Worm (Caenorhabditis elegans): ENCODE data around the gene nhr-211.

Gene nhr-211

ce11 chrV:467507-467906 lies 19.3 kb upstream of the nhr-211 start:
- no peak for TF ChIP-seq aly-1 (tag; optimal IDR thresholded peaks at IDR 0.05)
- no peak for TF ChIP-seq tbx-11 (GFP tag; IDR thresholded peaks at IDR 0.05)
- TF ChIP-seq sea-1 (GFP tag; conservative IDR thresholded peaks at IDR 0.05), result no peak
- TF ChIP-seq B0310.2 (tag; optimal IDR thresholded peaks at IDR 0.05), result no peak
- TF ChIP-seq hmg-4 (GFP tag; optimal IDR thresholded peaks at IDR 0.05), result no peak

- TF ChIP-seq tbx-11 (GFP tag; IDR thresholded peaks at IDR 0.05), result no peak
- no peak for TF ChIP-seq aly-1 (tag; optimal IDR thresholded peaks at IDR 0.05)
- TF ChIP-seq flt-1 (GFP tag; IDR thresholded peaks at IDR 0.05), result no peak
- no peak for TF ChIP-seq ets-7 (tag; optimal IDR thresholded peaks at IDR 0.05)
- no peak for TF ChIP-seq scrt-1 (GFP tag; IDR thresholded peaks at IDR 0.05)
- TF ChIP-seq sea-1 (GFP tag; conservative IDR thresholded peaks at IDR 0.05), result no peak
- no peak for TF ChIP-seq ceh-13 (GFP tag; optimal IDR thresholded peaks at IDR 0.05)
- TF ChIP-seq ceh-36 (tag; optimal IDR thresholded peaks at IDR 0.05), result no peak
- no peak for TF ChIP-seq tra-4 (tag; optimal IDR thresholded peaks at IDR 0.05)
- no peak for TF ChIP-seq ama-1 (optimal IDR thresholded peaks at IDR 0.05)
Observed at ce11 chrV:468460-468859, 18.3 kb upstream of the nhr-211 start, which contains the start of gene srbc-57. srbc-57 (minus strand) TSS chrV:468560.

ce11 chrV:472589-472988 lies 14.2 kb upstream of the nhr-211 start, which contains the start of gene srt-31:
srt-31 (plus strand) TSS chrV:472889.
- TF ChIP-seq tra-4 (tag; optimal IDR thresholded peaks at IDR 0.05) (no peak), ceh-13 (GFP tag; optimal IDR thresholded peaks at IDR 0.05) (no peak), scrt-1 (GFP tag; IDR thresholded peaks at IDR 0.05) (no peak), ceh-36 (tag; optimal IDR thresholded peaks at IDR 0.05) (no peak), sea-1 (GFP tag; conservative IDR thresholded peaks at IDR 0.05) (no peak), hmg-4 (GFP tag; optimal IDR thresholded peaks at IDR 0.05) (no peak), pes-1 (GFP tag; IDR thresholded peaks at IDR 0.05) (no peak), ama-1 (optimal IDR thresholded peaks at IDR 0.05) (no peak)

- no peak for TF ChIP-seq hmbx-1 (tag; optimal IDR thresholded peaks at IDR 0.05)
- TF ChIP-seq tbx-37 (GFP tag; conservative IDR thresholded peaks at IDR 0.05), result no peak
- TF ChIP-seq pes-1 (GFP tag; IDR thresholded peaks at IDR 0.05), result no peak
- no peak for TF ChIP-seq scrt-1 (GFP tag; IDR thresholded peaks at IDR 0.05)
- no peak for TF ChIP-seq ets-7 (tag; optimal IDR thresholded peaks at IDR 0.05)
- no peak for TF ChIP-seq ama-1 (optimal IDR thresholded peaks at IDR 0.05)
- no peak for TF ChIP-seq ceh-13 (GFP tag; optimal IDR thresholded peaks at IDR 0.05)
- TF ChIP-seq F13C5.2 (tag; optimal IDR thresholded peaks at IDR 0.05), result no peak
- no peak for TF ChIP-seq flt-1 (GFP tag; IDR thresholded peaks at IDR 0.05)
- TF ChIP-seq hmg-4 (GFP tag; optimal IDR thresholded peaks at IDR 0.05), result no peak
- TF ChIP-seq hnd-1 (tag; optimal IDR thresholded peaks at IDR 0.05), result no peak
- TF ChIP-seq tra-4 (tag; optimal IDR thresholded peaks at IDR 0.05), result no peak
- no peak for TF ChIP-seq tbx-11 (GFP tag; IDR thresholded peaks at IDR 0.05)
- no peak for TF ChIP-seq B0310.2 (tag; optimal IDR thresholded peaks at IDR 0.05)
- no peak for TF ChIP-seq sea-1 (GFP tag; conservative IDR thresholded peaks at IDR 0.05)
- TF ChIP-seq ceh-36 (tag; optimal IDR thresholded peaks at IDR 0.05), result no peak
- TF ChIP-seq aly-1 (tag; optimal IDR thresholded peaks at IDR 0.05), result no peak
Observed at ce11 chrV:474516-474915, 12.3 kb upstream of the nhr-211 start, which contains the start of gene nhr-99. nhr-99 (plus strand) TSS chrV:474778.

ce11 chrV:477664-478212 lies 9.0 kb upstream of the nhr-211 start, which contains the start of gene nhr-55:
nhr-55 (plus strand) TSS chrV:478162.
- no peak for TF ChIP-seq pes-1 (GFP tag; IDR thresholded peaks at IDR 0.05)
- TF ChIP-seq tbx-37 (GFP tag; conservative IDR thresholded peaks at IDR 0.05), result no peak
- TF ChIP-seq hmbx-1 (tag; optimal IDR thresholded peaks at IDR 0.05), result no peak
- no peak for TF ChIP-seq hnd-1 (tag; optimal IDR thresholded peaks at IDR 0.05)
- no peak for TF ChIP-seq ceh-13 (GFP tag; optimal IDR thresholded peaks at IDR 0.05)
- TF ChIP-seq ets-7 (tag; optimal IDR thresholded peaks at IDR 0.05), result no peak

ce11 chrV:479046-479445 lies 7.7 kb upstream of the nhr-211 start:
- no peak for TF ChIP-seq tbx-11 (GFP tag; IDR thresholded peaks at IDR 0.05)
- TF ChIP-seq tra-4 (tag; optimal IDR thresholded peaks at IDR 0.05), result no peak
- TF ChIP-seq ets-7 (tag; optimal IDR thresholded peaks at IDR 0.05), result no peak
- no peak for TF ChIP-seq pes-1 (GFP tag; IDR thresholded peaks at IDR 0.05)
- TF ChIP-seq aly-1 (tag; optimal IDR thresholded peaks at IDR 0.05), result no peak
- no peak for TF ChIP-seq ceh-36 (tag; optimal IDR thresholded peaks at IDR 0.05)
- no peak for TF ChIP-seq hmbx-1 (tag; optimal IDR thresholded peaks at IDR 0.05)

ce11 chrV:482860-483259 lies 3.9 kb upstream of the nhr-211 start:
- TF ChIP-seq aly-1 (tag; optimal IDR thresholded peaks at IDR 0.05), result no peak
- TF ChIP-seq ceh-13 (GFP tag; optimal IDR thresholded peaks at IDR 0.05), result no peak
- TF ChIP-seq ama-1 (optimal IDR thresholded peaks at IDR 0.05), result no peak
- TF ChIP-seq ceh-36 (tag; optimal IDR thresholded peaks at IDR 0.05), result no peak
- TF ChIP-seq hnd-1 (tag; optimal IDR thresholded peaks at IDR 0.05), result no peak
- TF ChIP-seq hmbx-1 (tag; optimal IDR thresholded peaks at IDR 0.05), result no peak
- TF ChIP-seq tbx-11 (GFP tag; IDR thresholded peaks at IDR 0.05), result no peak
- TF ChIP-seq tra-4 (tag; optimal IDR thresholded peaks at IDR 0.05), result no peak
- TF ChIP-seq hmg-4 (GFP tag; optimal IDR thresholded peaks at IDR 0.05), result no peak
- TF ChIP-seq scrt-1 (GFP tag; IDR thresholded peaks at IDR 0.05), result no peak
- no peak for TF ChIP-seq B0310.2 (tag; optimal IDR thresholded peaks at IDR 0.05)
- TF ChIP-seq ets-7 (tag; optimal IDR thresholded peaks at IDR 0.05), result no peak
- no peak for TF ChIP-seq F13C5.2 (tag; optimal IDR thresholded peaks at IDR 0.05)

- TF ChIP-seq hmbx-1 (tag; optimal IDR thresholded peaks at IDR 0.05) (no peak), aly-1 (tag; optimal IDR thresholded peaks at IDR 0.05) (no peak), ceh-13 (GFP tag; optimal IDR thresholded peaks at IDR 0.05) (no peak), ama-1 (optimal IDR thresholded peaks at IDR 0.05) (no peak), hmg-4 (GFP tag; optimal IDR thresholded peaks at IDR 0.05) (no peak), tbx-37 (GFP tag; conservative IDR thresholded peaks at IDR 0.05) (no peak), sea-1 (GFP tag; conservative IDR thresholded peaks at IDR 0.05) (no peak), tbx-11 (GFP tag; IDR thresholded peaks at IDR 0.05) (no peak), scrt-1 (GFP tag; IDR thresholded peaks at IDR 0.05) (no peak), ets-7 (tag; optimal IDR thresholded peaks at IDR 0.05) (no peak), pes-1 (GFP tag; IDR thresholded peaks at IDR 0.05) (no peak), ceh-36 (tag; optimal IDR thresholded peaks at IDR 0.05) (no peak), flt-1 (GFP tag; IDR thresholded peaks at IDR 0.05) (no peak), F13C5.2 (tag; optimal IDR thresholded peaks at IDR 0.05) (no peak), hnd-1 (tag; optimal IDR thresholded peaks at IDR 0.05) (no peak), B0310.2 (tag; optimal IDR thresholded peaks at IDR 0.05) (no peak), tra-4 (tag; optimal IDR thresholded peaks at IDR 0.05) (no peak)
Observed at ce11 chrV:483289-483795, 3.4 kb upstream of the nhr-211 start, which contains the start of gene nhr-130. nhr-130 (minus strand) TSS chrV:483339.

Measured in whole organism, early embryonic.